2 fruit fly cellular contexts compared by ENCODE assay signal in genomic region chr3L:13030055-13030634, dm6.
TF ChIP-seq lines count a peak whose summit lies in the region.

No protein-coding gene starts in this region.

TF ChIP-seq in whole organism, embryonic, 481 proteins besides CTCF, POLR2A, EP300 and RAD21 (continued from another document and continues in another):
- TF ChIP-seq CG17912 (GFP tag; optimal IDR thresholded peaks at IDR 0.05; lab: Kevin White, UChicago) (no peak), tll (GFP tag; optimal IDR thresholded peaks at IDR 0.05; lab: Kevin White, UChicago) (no peak), CG2120 (GFP tag; optimal IDR thresholded peaks at IDR 0.05; lab: Kevin White, UChicago) (peak; percentile 22), Poxn (GFP tag; IDR thresholded peaks at IDR 0.05; lab: Robert Waterston, UW) (no peak), Fer2 (tag; optimal IDR thresholded peaks at IDR 0.05; lab: Kevin White, UChicago) (no peak), CG2129 (GFP tag; IDR thresholded peaks at IDR 0.05; lab: Robert Waterston, UW; ENCODE audit: partially characterized antibody) (no peak), CG6654 (GFP tag; optimal IDR thresholded peaks at IDR 0.05; lab: Kevin White, UChicago) (no peak), seq (GFP tag; IDR thresholded peaks at IDR 0.05; lab: Robert Waterston, UW) (no peak), sd (tag; optimal IDR thresholded peaks at IDR 0.05; lab: Kevin White, UChicago) (peak; percentile 20), CG18262 (tag; optimal IDR thresholded peaks at IDR 0.05; lab: Kevin White, UChicago) (peak; percentile 25), Camta (GFP tag; optimal IDR thresholded peaks at IDR 0.05; lab: Kevin White, UChicago) (no peak), Side (GFP tag; optimal IDR thresholded peaks at IDR 0.05; lab: Kevin White, UChicago) (no peak), chm (GFP tag; IDR thresholded peaks at IDR 0.05; lab: Robert Waterston, UW) (no peak), hth (optimal IDR thresholded peaks at IDR 0.05; lab: Kevin White, UChicago) (no peak), CG8359 (GFP tag; optimal IDR thresholded peaks at IDR 0.05; lab: Kevin White, UChicago; ENCODE audit: borderline replicate concordance) (no peak), Hand (GFP tag; optimal IDR thresholded peaks at IDR 0.05; lab: Kevin White, UChicago) (no peak), Hsf (GFP tag; optimal IDR thresholded peaks at IDR 0.05; lab: Kevin White, UChicago) (no peak), CG6175 (GFP tag; IDR thresholded peaks at IDR 0.05; lab: Robert Waterston, UW) (no peak), Dll (GFP tag; IDR thresholded peaks at IDR 0.05; lab: Robert Waterston, UW; ENCODE audit: partially characterized antibody) (no peak), ab (GFP tag; optimal IDR thresholded peaks at IDR 0.05; lab: Kevin White, UChicago) (no peak), Blimp-1 (GFP tag; optimal IDR thresholded peaks at IDR 0.05; lab: Kevin White, UChicago) (no peak), HLH3B (GFP tag; IDR thresholded peaks at IDR 0.05; lab: Robert Waterston, UW) (no peak), Nf-YA (GFP tag; IDR thresholded peaks at IDR 0.05; lab: Robert Waterston, UW) (no peak), HHEX (GFP tag; optimal IDR thresholded peaks at IDR 0.05; lab: Kevin White, UChicago) (peak; percentile 27), sc (optimal IDR thresholded peaks at IDR 0.05; lab: Kevin White, UChicago) (no peak), sc (GFP tag; optimal IDR thresholded peaks at IDR 0.05; lab: Kevin White, UChicago) (no peak), cad (GFP tag; optimal IDR thresholded peaks at IDR 0.05; lab: Kevin White, UChicago) (no peak), TFAM (GFP tag; optimal IDR thresholded peaks at IDR 0.05; lab: Kevin White, UChicago) (no peak), Dek (tag; optimal IDR thresholded peaks at IDR 0.05; lab: Kevin White, UChicago) (no peak), CG7839 (tag; optimal IDR thresholded peaks at IDR 0.05; lab: Kevin White, UChicago) (peak; percentile 49), CG6791 (GFP tag; IDR thresholded peaks at IDR 0.05; lab: Robert Waterston, UW; ENCODE audit: partially characterized antibody) (no peak), dati (GFP tag; IDR thresholded peaks at IDR 0.05; lab: Robert Waterston, UW) (no peak), CoRest (tag; optimal IDR thresholded peaks at IDR 0.05; lab: Kevin White, UChicago) (peak; percentile 47), CG17829 (tag; optimal IDR thresholded peaks at IDR 0.05; lab: Kevin White, UChicago) (peak; percentile 19), vfl (GFP tag; optimal IDR thresholded peaks at IDR 0.05; lab: Kevin White, UChicago) (no peak), CG13287 (GFP tag; IDR thresholded peaks at IDR 0.05; lab: Robert Waterston, UW; ENCODE audit: partially characterized antibody) (no peak), CG2202 (tag; optimal IDR thresholded peaks at IDR 0.05; lab: Kevin White, UChicago) (no peak), Asciz (GFP tag; optimal IDR thresholded peaks at IDR 0.05; lab: Kevin White, UChicago) (no peak), grau (tag; optimal IDR thresholded peaks at IDR 0.05; lab: Kevin White, UChicago) (peak; percentile 39), B-H1 (GFP tag; IDR thresholded peaks at IDR 0.05; lab: Robert Waterston, UW) (no peak), cas (GFP tag; IDR thresholded peaks at IDR 0.05; lab: Robert Waterston, UW) (no peak), CG12769 (tag; optimal IDR thresholded peaks at IDR 0.05; lab: Kevin White, UChicago) (peak; percentile 20), ato (GFP tag; IDR thresholded peaks at IDR 0.05; lab: Robert Waterston, UW; ENCODE audit: partially characterized antibody) (no peak), wek (GFP tag; optimal IDR thresholded peaks at IDR 0.05; lab: Kevin White, UChicago) (no peak), Gug (GFP tag; IDR thresholded peaks at IDR 0.05; lab: Robert Waterston, UW) (no peak), bcd (GFP tag; optimal IDR thresholded peaks at IDR 0.05; lab: Kevin White, UChicago) (no peak), CG18011 (GFP tag; optimal IDR thresholded peaks at IDR 0.05; lab: Kevin White, UChicago) (no peak), CG8089 (GFP tag; optimal IDR thresholded peaks at IDR 0.05; lab: Kevin White, UChicago) (no peak), CG43689 (GFP tag; IDR thresholded peaks at IDR 0.05; lab: Robert Waterston, UW) (no peak), CG18764 (GFP tag; optimal IDR thresholded peaks at IDR 0.05; lab: Kevin White, UChicago) (no peak), CG15269 (tag; optimal IDR thresholded peaks at IDR 0.05; lab: Kevin White, UChicago) (peak; percentile 48), Stat92E (GFP tag; optimal IDR thresholded peaks at IDR 0.05; lab: Kevin White, UChicago) (no peak), hkb (optimal IDR thresholded peaks at IDR 0.05; lab: Kevin White, UChicago) (no peak), hkb (GFP tag; IDR thresholded peaks at IDR 0.05; lab: Robert Waterston, UW) (0 out of 2 replicates have a peak, but pooled peaks have one; percentile 7), unc-4 (GFP tag; IDR thresholded peaks at IDR 0.05; lab: Robert Waterston, UW; ENCODE audit: partially characterized antibody) (no peak), pum (GFP tag; optimal IDR thresholded peaks at IDR 0.05; lab: Kevin White, UChicago) (peak; percentile 10), Mad (GFP tag; optimal IDR thresholded peaks at IDR 0.05; lab: Kevin White, UChicago) (no peak), Rfx (GFP tag; IDR thresholded peaks at IDR 0.05; lab: Robert Waterston, UW) (peak; percentile 22; the same call in 1 of the 2 replicates), CG8388 (GFP tag; optimal IDR thresholded peaks at IDR 0.05; lab: Kevin White, UChicago) (no peak), CG8478 (optimal IDR thresholded peaks at IDR 0.05; lab: Kevin White, UChicago) (no peak), gro (GFP tag; optimal IDR thresholded peaks at IDR 0.05; lab: Kevin White, UChicago) (no peak), ac (GFP tag; optimal IDR thresholded peaks at IDR 0.05; lab: Kevin White, UChicago) (no peak), row (GFP tag; IDR thresholded peaks at IDR 0.05; lab: Robert Waterston, UW) (peak; percentile 63), Vsx1 (GFP tag; optimal IDR thresholded peaks at IDR 0.05; lab: Kevin White, UChicago) (no peak), so (GFP tag; IDR thresholded peaks at IDR 0.05; lab: Robert Waterston, UW) (0 out of 3 replicates have a peak, but pooled peaks have one; percentile 17), CG10654 (GFP tag; optimal IDR thresholded peaks at IDR 0.05; lab: Kevin White, UChicago) (no peak), lbe (GFP tag; optimal IDR thresholded peaks at IDR 0.05; lab: Kevin White, UChicago) (no peak), ttk (GFP tag; IDR thresholded peaks at IDR 0.05; lab: Robert Waterston, UW) (no peak)

TF ChIP-seq in whole organism, prepupa, 60 proteins besides CTCF, POLR2A, EP300 and RAD21 (continued from another document):
- TF ChIP-seq CG16779 (tag; optimal IDR thresholded peaks at IDR 0.05; lab: Kevin White, UChicago) (no peak), OdsH (GFP tag; optimal IDR thresholded peaks at IDR 0.05; lab: Kevin White, UChicago) (no peak), CG10669 (GFP tag; optimal IDR thresholded peaks at IDR 0.05; lab: Kevin White, UChicago) (no peak), CG32006 (GFP tag; optimal IDR thresholded peaks at IDR 0.05; lab: Kevin White, UChicago) (peak; percentile 6), CG6808 (GFP tag; optimal IDR thresholded peaks at IDR 0.05; lab: Kevin White, UChicago) (no peak), spab (GFP tag; optimal IDR thresholded peaks at IDR 0.05; lab: Kevin White, UChicago) (no peak), vri (GFP tag; optimal IDR thresholded peaks at IDR 0.05; lab: Kevin White, UChicago) (no peak), fd59A (GFP tag; optimal IDR thresholded peaks at IDR 0.05; lab: Kevin White, UChicago) (no peak), Eip75B (GFP tag; optimal IDR thresholded peaks at IDR 0.05; lab: Kevin White, UChicago) (no peak), CG11762 (GFP tag; optimal IDR thresholded peaks at IDR 0.05; lab: Kevin White, UChicago; ENCODE audit: insufficient read depth) (no peak), CG3032 (tag; optimal IDR thresholded peaks at IDR 0.05; lab: Kevin White, UChicago) (no peak), CG6163 (GFP tag; IDR thresholded peaks at IDR 0.05; lab: Robert Waterston, UW) (no peak), eg (GFP tag; IDR thresholded peaks at IDR 0.05; lab: Robert Waterston, UW) (no peak), CG8119 (GFP tag; IDR thresholded peaks at IDR 0.05; lab: Robert Waterston, UW) (no peak), Ets21C (GFP tag; optimal IDR thresholded peaks at IDR 0.05; lab: Kevin White, UChicago) (no peak), CG3919 (GFP tag; optimal IDR thresholded peaks at IDR 0.05; lab: Kevin White, UChicago) (no peak), Hr38 (GFP tag; optimal IDR thresholded peaks at IDR 0.05; lab: Kevin White, UChicago) (no peak), fkh (GFP tag; optimal IDR thresholded peaks at IDR 0.05; lab: Kevin White, UChicago) (no peak), topi (GFP tag; optimal IDR thresholded peaks at IDR 0.05; lab: Kevin White, UChicago) (peak; percentile 29), CG6276 (GFP tag; optimal IDR thresholded peaks at IDR 0.05; lab: Kevin White, UChicago) (no peak), fd85E (GFP tag; optimal IDR thresholded peaks at IDR 0.05; lab: Kevin White, UChicago) (no peak), pdm3 (GFP tag; optimal IDR thresholded peaks at IDR 0.05; lab: Kevin White, UChicago) (peak; percentile 23), CG6854 (GFP tag; optimal IDR thresholded peaks at IDR 0.05; lab: Kevin White, UChicago) (no peak), net (GFP tag; optimal IDR thresholded peaks at IDR 0.05; lab: Kevin White, UChicago) (no peak), esn (GFP tag; optimal IDR thresholded peaks at IDR 0.05; lab: Kevin White, UChicago) (no peak), CG8632 (GFP tag; optimal IDR thresholded peaks at IDR 0.05; lab: Kevin White, UChicago) (no peak), Gug (GFP tag; IDR thresholded peaks at IDR 0.05; lab: Robert Waterston, UW) (no peak), CG11294 (GFP tag; IDR thresholded peaks at IDR 0.05; lab: Robert Waterston, UW) (no peak), dsx (GFP tag; optimal IDR thresholded peaks at IDR 0.05; lab: Kevin White, UChicago; ENCODE audit: poor library complexity, severe bottlenecking) (peak; percentile 7), Sox14 (GFP tag; optimal IDR thresholded peaks at IDR 0.05; lab: Kevin White, UChicago) (no peak), ss (GFP tag; optimal IDR thresholded peaks at IDR 0.05; lab: Kevin White, UChicago) (no peak), CG9139 (GFP tag; optimal IDR thresholded peaks at IDR 0.05; lab: Kevin White, UChicago) (no peak), CG11902 (GFP tag; optimal IDR thresholded peaks at IDR 0.05; lab: Kevin White, UChicago) (no peak), Sox15 (GFP tag; optimal IDR thresholded peaks at IDR 0.05; lab: Kevin White, UChicago) (no peak), Smox (GFP tag; optimal IDR thresholded peaks at IDR 0.05; lab: Kevin White, UChicago) (no peak), Eip93F (GFP tag; optimal IDR thresholded peaks at IDR 0.05; lab: Kevin White, UChicago) (no peak)
